Fruit fly (Drosophila melanogaster): ENCODE data around the gene spo.

DNA sequence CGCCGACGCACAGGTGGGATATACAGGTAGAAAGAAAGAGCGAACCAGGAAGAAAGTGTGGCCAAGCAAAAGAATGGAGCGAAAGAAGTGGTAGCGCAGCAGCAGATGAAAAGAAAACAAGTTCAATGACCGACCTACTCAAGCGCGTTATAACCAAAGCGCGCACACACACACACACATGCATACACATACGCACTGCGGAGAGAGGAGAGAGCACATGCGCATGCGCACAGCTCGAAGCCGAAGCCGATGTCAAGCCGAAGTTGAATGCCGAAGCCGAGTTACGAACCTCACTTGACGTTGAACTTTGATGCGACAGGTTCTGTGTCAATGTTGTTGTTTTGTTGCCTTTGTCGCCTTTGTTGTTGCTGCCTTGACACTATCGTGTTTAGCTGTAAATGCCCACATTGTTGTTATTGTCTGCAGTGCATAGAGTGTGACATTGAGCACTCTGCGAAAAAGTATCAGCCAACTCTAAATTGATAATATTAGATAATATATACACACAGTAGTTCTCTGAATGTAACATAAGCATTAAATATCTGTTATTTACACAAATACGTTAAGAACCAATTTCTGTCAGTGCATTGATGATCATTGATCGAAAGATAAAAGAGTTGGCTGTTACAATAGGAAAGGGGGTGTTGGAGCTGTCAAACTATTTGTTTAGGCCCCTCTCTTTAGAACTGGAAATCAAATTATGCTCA lies 42.0 kb upstream of the spo start:
- TF ChIP-seq h (optimal IDR thresholded peaks at IDR 0.05) (no peak), insv (optimal IDR thresholded peaks at IDR 0.05) (no peak), psq (optimal IDR thresholded peaks at IDR 0.05) (no peak), Sin3A (optimal IDR thresholded peaks at IDR 0.05) (no peak), ttk (optimal IDR thresholded peaks at IDR 0.05) (no peak), Myc (optimal IDR thresholded peaks at IDR 0.05) (no peak)
